Worm (Caenorhabditis elegans) whole organism, young adult: ENCODE measurements around the gene erd-2.2.

Experiments
- B0336.3 ChIP-seq: fragments of 200-800 bp; sonication (Bioruptor generic); IDR thresholded peaks from 2 replicates; pipeline ENCODE4 v1.3.6; 2022; ENCODE audit warnings: missing genetic modification characterization, missing compliant biosample characterization
- C17E4.6 ChIP-seq: fragments of 200-800 bp; sonication (Bioruptor generic); IDR thresholded peaks from 2 replicates; pipeline ENCODE4 v1.3.6; 2022; ENCODE audit warnings: missing genetic modification reagents, missing genetic modification characterization, missing compliant biosample characterization
- F33H1.4 ChIP-seq: fragments of 200-800 bp; sonication (Bioruptor generic); IDR thresholded peaks from 2 replicates; pipeline ENCODE4 v1.3.6; 2022; ENCODE audit warnings: missing genetic modification reagents, missing genetic modification characterization, missing compliant biosample characterization
- T07F8.4 ChIP-seq: sonication (generic microtip); optimal IDR thresholded peaks from 2 replicates; lab custom pipeline; 2016; ENCODE audit warnings: mild to moderate bottlenecking, missing genetic modification characterization, moderate library complexity, missing compliant biosample characterization
- T26A5.8 ChIP-seq: sonication (generic microtip); optimal IDR thresholded peaks from 2 replicates; lab custom pipeline; 2016; ENCODE audit warnings: missing genetic modification characterization, missing compliant biosample characterization
- Y56A3A.18 ChIP-seq: fragments of 200-800 bp; sonication (Bioruptor generic); IDR thresholded peaks from 2 replicates; pipeline ENCODE4 v1.3.6; 2022; ENCODE audit warnings: missing genetic modification reagents, missing genetic modification characterization, missing compliant biosample characterization
- ZK185.1 ChIP-seq: sonication (generic microtip); optimal IDR thresholded peaks from 2 replicates; lab custom pipeline; 2016; ENCODE audit warnings: mild to moderate bottlenecking, missing genetic modification characterization, missing compliant biosample characterization; ENCODE audit not compliant: poor library complexity, severe bottlenecking
- akir-1 ChIP-seq: fragments of 200-800 bp; sonication (Bioruptor generic); optimal IDR thresholded peaks from 2 replicates; lab custom pipeline; 2018; ENCODE audit warnings: mild to moderate bottlenecking, missing genetic modification characterization, moderate library complexity, missing compliant biosample characterization
- ama-1 ChIP-seq, 3 experiments: fragments of 150-350 bp in 1 of 3; sonication (generic microtip) in 2 of 3; optimal IDR thresholded peaks; 2 replicates each; lab custom pipeline; 2014 to 2018; ENCODE audit warnings: missing biosample characterization in 2 of 3, missing genetic modification characterization in 2 of 3, missing genetic modification reagents in 2 of 3
- aptf-3 ChIP-seq: fragments of 200-800 bp; sonication (Bioruptor generic); IDR thresholded peaks from 2 replicates; pipeline ENCODE4 v1.3.6; 2022; ENCODE audit warnings: missing genetic modification characterization, missing compliant biosample characterization
- bed-1 ChIP-seq: fragments of 200-800 bp; sonication (Bioruptor generic); IDR thresholded peaks from 2 replicates; pipeline ENCODE4 v1.3.6; 2022; ENCODE audit warnings: missing genetic modification reagents, missing genetic modification characterization, missing compliant biosample characterization
- cebp-2 ChIP-seq: fragments of 200-800 bp; sonication (Bioruptor generic); IDR thresholded peaks from 2 replicates; pipeline ENCODE4 v1.3.6; 2022; ENCODE audit warnings: missing genetic modification characterization, missing compliant biosample characterization
- ceh-100 ChIP-seq: fragments of 200-800 bp; sonication (Bioruptor generic); IDR thresholded peaks from 2 replicates; pipeline ENCODE4 v1.3.6; 2022; ENCODE audit warnings: missing genetic modification reagents, missing genetic modification characterization, missing compliant biosample characterization
- ceh-91 ChIP-seq: fragments of 200-800 bp; sonication (Bioruptor generic); IDR thresholded peaks from 2 replicates; pipeline ENCODE4 v1.3.6; 2022; ENCODE audit warnings: missing genetic modification reagents, missing genetic modification characterization, missing compliant biosample characterization
- chd-7 ChIP-seq: sonication (generic microtip); optimal IDR thresholded peaks from 2 replicates; lab custom pipeline; 2016; ENCODE audit warnings: mild to moderate bottlenecking, missing genetic modification characterization, moderate library complexity, missing compliant biosample characterization
- dox-1 ChIP-seq: fragments of 200-800 bp; sonication (Bioruptor generic); IDR thresholded peaks from 2 replicates; pipeline ENCODE4 v1.3.6; 2022; ENCODE audit warnings: missing genetic modification reagents, missing genetic modification characterization, missing compliant biosample characterization
- efl-1 ChIP-seq: fragments of 150-350 bp; optimal IDR thresholded peaks from 2 replicates; lab custom pipeline; 2014; ENCODE audit warnings: missing biosample characterization, missing genetic modification reagents, missing genetic modification characterization
- egrh-3 ChIP-seq: fragments of 200-800 bp; sonication (Bioruptor generic); IDR thresholded peaks from 2 replicates; pipeline ENCODE4 v1.3.6; 2022; ENCODE audit warnings: missing genetic modification reagents, missing genetic modification characterization, missing compliant biosample characterization
- ekl-4 ChIP-seq: fragments of 200-800 bp; sonication (Bioruptor generic); IDR thresholded peaks from 2 replicates; pipeline ENCODE4 v1.3.6; 2022; ENCODE audit warnings: missing genetic modification reagents, missing genetic modification characterization, missing compliant biosample characterization
- ets-4 ChIP-seq: fragments of 200-800 bp; sonication (Bioruptor generic); optimal IDR thresholded peaks from 2 replicates; lab custom pipeline; 2018; ENCODE audit warnings: mild to moderate bottlenecking, missing genetic modification characterization, missing compliant biosample characterization
- fkh-3 ChIP-seq: sonication (generic microtip); optimal IDR thresholded peaks from 2 replicates; lab custom pipeline; 2016; ENCODE audit warnings: mild to moderate bottlenecking, missing genetic modification characterization, missing compliant biosample characterization
- hmg-1.2 ChIP-seq: fragments of 200-800 bp; sonication (Bioruptor generic); IDR thresholded peaks from 2 replicates; pipeline ENCODE4 v1.3.6; 2022; ENCODE audit warnings: missing genetic modification reagents, missing genetic modification characterization, missing compliant biosample characterization
- hmg-20 ChIP-seq: fragments of 200-800 bp; sonication (Bioruptor generic); IDR thresholded peaks from 2 replicates; pipeline ENCODE4 v1.3.6; 2022; ENCODE audit warnings: missing genetic modification reagents, missing genetic modification characterization, missing compliant biosample characterization
- let-607 ChIP-seq, 2 experiments: fragments of 200-800 bp in 1 of 2; sonication (Bioruptor generic) in 1 of 2; sonication (generic microtip) in 1 of 2; optimal IDR thresholded peaks; 2 replicates each; lab custom pipeline; 2016 to 2018; ENCODE audit warnings: mild to moderate bottlenecking in 2 of 2, missing compliant biosample characterization in 2 of 2, missing genetic modification characterization in 2 of 2, moderate library complexity in 2 of 2, missing genotype in 1 of 2
- lin-35 ChIP-seq, 3 experiments: fragments of 150-350 bp in 2 of 3; sonication (generic microtip) in 1 of 3; optimal IDR thresholded peaks; 2 replicates each; lab custom pipeline; 2014 to 2018; ENCODE audit warnings: missing biosample characterization in 3 of 3, missing genetic modification characterization in 3 of 3, missing genetic modification reagents in 3 of 3
- lin-54 ChIP-seq: fragments of 200-800 bp; sonication (Bioruptor generic); optimal IDR thresholded peaks from 2 replicates; lab custom pipeline; 2018; ENCODE audit warnings: mild to moderate bottlenecking, missing genetic modification characterization, missing compliant biosample characterization
- lir-1 ChIP-seq: fragments of 200-800 bp; sonication (Bioruptor generic); conservative IDR thresholded peaks from 2 replicates; pipeline ENCODE4 v1.3.6; 2022; ENCODE audit warnings: missing genetic modification reagents, missing genetic modification characterization, missing compliant biosample characterization
- madf-10 ChIP-seq: sonication (generic microtip); optimal IDR thresholded peaks from 2 replicates; lab custom pipeline; 2016; ENCODE audit warnings: mild to moderate bottlenecking, missing genetic modification characterization, missing compliant biosample characterization
- madf-3 ChIP-seq: fragments of 200-800 bp; sonication (Bioruptor generic); IDR thresholded peaks from 2 replicates; pipeline ENCODE4 v1.3.6; 2022; ENCODE audit warnings: missing genetic modification reagents, missing genetic modification characterization, missing compliant biosample characterization
- mel-28 ChIP-seq: sonication (generic microtip); optimal IDR thresholded peaks from 2 replicates; lab custom pipeline; 2016; ENCODE audit warnings: borderline replicate concordance, mild to moderate bottlenecking, missing genetic modification characterization, missing compliant biosample characterization
- nfya-1 ChIP-seq: sonication (generic microtip); optimal IDR thresholded peaks from 2 replicates; lab custom pipeline; 2017; ENCODE audit warnings: antibody characterized with exemption, missing compliant biosample characterization, missing genetic modification characterization, borderline replicate concordance; ENCODE audit not compliant: insufficient read depth
- nfya-2 ChIP-seq: fragments of 200-800 bp; sonication (Bioruptor generic); IDR thresholded peaks from 2 replicates; pipeline ENCODE4 v1.3.6; 2022; ENCODE audit warnings: missing genetic modification reagents, missing genetic modification characterization, missing compliant biosample characterization
- nhr-179 ChIP-seq: sonication (generic microtip); optimal IDR thresholded peaks from 2 replicates; lab custom pipeline; 2016; ENCODE audit warnings: mild to moderate bottlenecking, missing genetic modification characterization, missing compliant biosample characterization
- nhr-80 ChIP-seq: sonication (generic microtip); optimal IDR thresholded peaks from 2 replicates; lab custom pipeline; 2016; ENCODE audit warnings: missing genetic modification characterization, missing compliant biosample characterization
- nhr-90 ChIP-seq: sonication (generic microtip); optimal IDR thresholded peaks from 2 replicates; lab custom pipeline; 2016; ENCODE audit warnings: missing genotype, mild to moderate bottlenecking, missing genetic modification characterization, missing compliant biosample characterization
- pbrm-1 ChIP-seq: fragments of 200-800 bp; sonication (Bioruptor generic); IDR thresholded peaks from 2 replicates; pipeline ENCODE4 v1.3.6; 2022; ENCODE audit warnings: missing genetic modification reagents, missing genetic modification characterization, missing compliant biosample characterization
- repo-1 ChIP-seq: sonication (generic microtip); optimal IDR thresholded peaks from 2 replicates; lab custom pipeline; 2017; ENCODE audit warnings: mild to moderate bottlenecking, missing genetic modification characterization, missing compliant biosample characterization
- sdz-38 ChIP-seq: sonication (generic microtip); optimal IDR thresholded peaks from 2 replicates; lab custom pipeline; 2016; ENCODE audit warnings: missing genotype, missing genetic modification characterization, missing compliant biosample characterization
- sea-2 ChIP-seq: fragments of 200-800 bp; sonication (Bioruptor generic); IDR thresholded peaks from 2 replicates; pipeline ENCODE4 v1.3.6; 2022; ENCODE audit warnings: missing genetic modification characterization, missing compliant biosample characterization
- snpc-1.1 ChIP-seq: sonication (generic microtip); optimal IDR thresholded peaks from 2 replicates; lab custom pipeline; 2017; ENCODE audit warnings: missing genetic modification characterization, mild to moderate bottlenecking, missing compliant biosample characterization, antibody characterized with exemption, moderate library complexity, missing genotype, missing genetic modification reagents; ENCODE audit not compliant: insufficient read depth
- snpc-3.4 ChIP-seq: sonication (generic microtip); optimal IDR thresholded peaks from 2 replicates; lab custom pipeline; 2017; ENCODE audit warnings: missing genetic modification characterization, mild to moderate bottlenecking, missing compliant biosample characterization, antibody characterized with exemption, moderate library complexity, missing genotype, missing genetic modification reagents
- sptf-2 ChIP-seq: fragments of 200-800 bp; sonication (Bioruptor generic); optimal IDR thresholded peaks from 2 replicates; lab custom pipeline; 2018; ENCODE audit warnings: mild to moderate bottlenecking, missing genetic modification characterization, missing compliant biosample characterization
- tbp1 ChIP-seq: fragments of 200-800 bp; sonication (Bioruptor generic); optimal IDR thresholded peaks from 2 replicates; lab custom pipeline; 2018; ENCODE audit warnings: mild to moderate bottlenecking, missing genetic modification characterization, missing compliant biosample characterization
- tbx-9 ChIP-seq: sonication (generic microtip); optimal IDR thresholded peaks from 2 replicates; lab custom pipeline; 2016; ENCODE audit warnings: borderline replicate concordance, missing genetic modification characterization, inconsistent platforms, missing compliant biosample characterization
- unc-62 ChIP-seq: fragments of 150-350 bp; optimal IDR thresholded peaks from 2 replicates; lab custom pipeline; 2014; ENCODE audit warnings: missing biosample characterization, missing genetic modification reagents, missing genetic modification characterization
- xnd-1 ChIP-seq: sonication (generic microtip); optimal IDR thresholded peaks from 2 replicates; lab custom pipeline; 2016; ENCODE audit warnings: missing genotype, missing genetic modification reagents, missing genetic modification characterization, missing compliant biosample characterization
- zim-3 ChIP-seq: sonication (generic microtip); optimal IDR thresholded peaks from 2 replicates; lab custom pipeline; 2017; ENCODE audit warnings: mild to moderate bottlenecking, missing genetic modification characterization, moderate library complexity, missing compliant biosample characterization
- ztf-18 ChIP-seq: sonication (generic microtip); optimal IDR thresholded peaks from 2 replicates; lab custom pipeline; 2016; ENCODE audit warnings: missing genotype, mild to moderate bottlenecking, missing genetic modification characterization, missing compliant biosample characterization
- ztf-26 ChIP-seq: sonication (generic microtip); optimal IDR thresholded peaks from 2 replicates; lab custom pipeline; 2017; ENCODE audit warnings: missing genetic modification characterization, missing compliant biosample characterization

Gene erd-2.2

ce11 chrIII:5945865-5946264 lies 39.0 kb downstream of the erd-2.2 start, which contains the start of gene F25B5.5:
Gene F25B5.5 (minus strand): TSS chrIII:5946124.
- no peak for TF ChIP-seq repo-1 (tag; lab: Kevin White, UChicago)
- no peak for TF ChIP-seq nhr-179
- no peak for TF ChIP-seq hmg-1.2 (GFP tag; lab: Robert Waterston, UW)
- TF ChIP-seq ztf-18 (tag; lab: Kevin White, UChicago): no peak
- TF ChIP-seq chd-7 (tag; lab: Kevin White, UChicago): no peak
- no peak for TF ChIP-seq ceh-91 (GFP tag; lab: Robert Waterston, UW)
- no peak for TF ChIP-seq akir-1
- peak in 1 of 3 experiments; percentile 32 for TF ChIP-seq lin-35 (GFP tag; optimal IDR thresholded peaks at IDR 0.05; lab: Kevin White, UChicago)
- TF ChIP-seq fkh-3 (tag; lab: Kevin White, UChicago): no peak
- TF ChIP-seq Y56A3A.18 (GFP tag; lab: Robert Waterston, UW): no peak
- no peak for TF ChIP-seq snpc-3.4 (tag; lab: Kevin White, UChicago)
- no peak for TF ChIP-seq B0336.3 (GFP tag; lab: Robert Waterston, UW)
- no peak for TF ChIP-seq T07F8.4
- no peak for TF ChIP-seq ztf-26
- peak; percentile 53 for TF ChIP-seq ama-1 (optimal IDR thresholded peaks at IDR 0.05; lab: Kevin White, UChicago)
- TF ChIP-seq ama-1 (GFP tag; optimal IDR thresholded peaks at IDR 0.05; lab: Kevin White, UChicago): no peak
- no peak for TF ChIP-seq lin-54 (GFP tag; lab: Kevin White, UChicago)
- TF ChIP-seq ekl-4 (GFP tag; lab: Robert Waterston, UW): 0 out of 2 replicates have a peak, but pooled peaks have one; percentile 45
- TF ChIP-seq zim-3 (tag; lab: Kevin White, UChicago): no peak
- TF ChIP-seq lir-1: no peak
- TF ChIP-seq ZK185.1: no peak
- TF ChIP-seq C17E4.6 (GFP tag; lab: Robert Waterston, UW): no peak
- TF ChIP-seq nhr-80: no peak
- no peak for TF ChIP-seq efl-1
- no peak for TF ChIP-seq nfya-2 (GFP tag; lab: Robert Waterston, UW)
- TF ChIP-seq ets-4 (GFP tag; lab: Kevin White, UChicago): no peak
- TF ChIP-seq pbrm-1 (GFP tag; lab: Robert Waterston, UW): no peak
- TF ChIP-seq F33H1.4: no peak
- TF ChIP-seq let-607 (tag; optimal IDR thresholded peaks at IDR 0.05; lab: Kevin White, UChicago): no peak
- no peak for TF ChIP-seq xnd-1
- no peak for TF ChIP-seq nhr-90 (tag; lab: Kevin White, UChicago)
- no peak for TF ChIP-seq snpc-1.1
- no peak for TF ChIP-seq sdz-38 (tag; lab: Kevin White, UChicago)
- TF ChIP-seq cebp-2 (GFP tag; lab: Robert Waterston, UW): no peak
- TF ChIP-seq dox-1 (GFP tag; lab: Robert Waterston, UW): no peak
- TF ChIP-seq hmg-20 (GFP tag; lab: Robert Waterston, UW): no peak
- no peak for TF ChIP-seq unc-62 (GFP tag; lab: Kevin White, UChicago)
- TF ChIP-seq sptf-2 (GFP tag; lab: Kevin White, UChicago): no peak
- TF ChIP-seq mel-28 (tag; lab: Kevin White, UChicago): no peak
- TF ChIP-seq aptf-3 (GFP tag; lab: Robert Waterston, UW): no peak
- TF ChIP-seq nfya-1 (tag; lab: Kevin White, UChicago): no peak
- no peak for TF ChIP-seq sea-2 (GFP tag; lab: Robert Waterston, UW)
- no peak for TF ChIP-seq bed-1 (GFP tag; lab: Robert Waterston, UW)
- TF ChIP-seq madf-3 (GFP tag; lab: Robert Waterston, UW): 0 out of 2 replicates have a peak, but pooled peaks have one; percentile 12
- TF ChIP-seq T26A5.8 (tag; lab: Kevin White, UChicago): no peak
- TF ChIP-seq tbx-9: no peak
- no peak for TF ChIP-seq ceh-100 (GFP tag; lab: Robert Waterston, UW)
- TF ChIP-seq egrh-3 (GFP tag; lab: Robert Waterston, UW): no peak
- no peak for TF ChIP-seq madf-10 (tag; lab: Kevin White, UChicago)
- TF ChIP-seq tbp1 (GFP tag; lab: Kevin White, UChicago): no peak
